Worm (Caenorhabditis elegans) whole organism, mixed stage, embryonic: Measurements from ENCODE around the gene F43C11.4.

Experiments
- elt-1 ChIP-seq: sonication (generic microtip); optimal IDR thresholded peaks from 2 replicates; lab custom pipeline; 2017; ENCODE audit warnings: missing genetic modification characterization, mild to moderate bottlenecking, missing compliant biosample characterization, antibody characterized with exemption, moderate library complexity, borderline replicate concordance; ENCODE audit not compliant: insufficient read depth
- ham-2 ChIP-seq: fragments of 200-800 bp; sonication (Bioruptor generic); optimal IDR thresholded peaks from 2 replicates; lab custom pipeline; 2018; ENCODE audit warnings: mild to moderate bottlenecking, missing genetic modification characterization, missing compliant biosample characterization
- hlh-1 ChIP-seq: fragments of 150-350 bp; optimal IDR thresholded peaks from 2 replicates; lab custom pipeline; 2014; ENCODE audit warnings: missing biosample characterization, missing genetic modification reagents, missing genetic modification characterization
- mep-1 ChIP-seq: fragments of 150-350 bp; optimal IDR thresholded peaks from 2 replicates; lab custom pipeline; 2017; ENCODE audit warnings: missing biosample characterization, missing genetic modification reagents, missing genetic modification characterization, inconsistent platforms
- nhr-76 ChIP-seq: sonication (generic microtip); optimal IDR thresholded peaks from 2 replicates; lab custom pipeline; 2017; ENCODE audit warnings: missing biosample characterization, missing genetic modification characterization
- pha-4 ChIP-seq: fragments of 150-350 bp; optimal IDR thresholded peaks from 2 replicates; lab custom pipeline; 2018; ENCODE audit warnings: missing biosample characterization, missing genetic modification reagents, missing genetic modification characterization
- snpc-4 ChIP-seq: fragments of 150-350 bp; optimal IDR thresholded peaks from 2 replicates; lab custom pipeline; 2014; ENCODE audit warnings: missing biosample characterization, missing genetic modification characterization
- sptf-1 ChIP-seq: sonication (generic microtip); optimal IDR thresholded peaks from 2 replicates; lab custom pipeline; 2017; ENCODE audit warnings: mild to moderate bottlenecking, missing genetic modification characterization, moderate library complexity, missing compliant biosample characterization
- unc-39 ChIP-seq: fragments of 150-350 bp; optimal IDR thresholded peaks from 2 replicates; lab custom pipeline; 2014; ENCODE audit warnings: missing biosample characterization, missing genetic modification characterization
- ztf-11 ChIP-seq: fragments of 150-350 bp; optimal IDR thresholded peaks from 2 replicates; lab custom pipeline; 2014; ENCODE audit warnings: missing biosample characterization, missing genetic modification characterization

ce11 chrII:2328963-2329442 is 17.8 kb upstream of the F43C11.4 start, which contains the start of the genes ZK1240.8 and ZK1240.1:
- TF ChIP-seq mep-1 (tag; lab: Kevin White, UChicago): no peak
- no peak for TF ChIP-seq ztf-11 (tag; lab: Kevin White, UChicago)
- no peak for TF ChIP-seq sptf-1 (tag; lab: Kevin White, UChicago)
- TF ChIP-seq elt-1 (tag; lab: Kevin White, UChicago): no peak
- no peak for TF ChIP-seq ham-2 (GFP tag; lab: Kevin White, UChicago)
- no peak for TF ChIP-seq pha-4
- no peak for TF ChIP-seq unc-39 (tag; lab: Kevin White, UChicago)
- no peak for TF ChIP-seq snpc-4
- no peak for TF ChIP-seq hlh-1 (tag; lab: Kevin White, UChicago)
- no peak for TF ChIP-seq nhr-76
